1 fruit fly cellular context compared by ENCODE assay signal in genomic region chr3R:30059944-30060343, dm6.
A peak's percentile ranks its signal among the peaks of the same experiment; 100 is the strongest.
TF ChIP-seq lines count a peak whose summit lies in the region.

No protein-coding gene starts in this region.

TF ChIP-seq in whole organism, embryonic, 481 proteins besides CTCF, POLR2A, EP300 and RAD21 (continued from another document):
- TF ChIP-seq Dad (GFP tag; optimal IDR thresholded peaks at IDR 0.05; lab: Kevin White, UChicago): no peak
- TF ChIP-seq pan (optimal IDR thresholded peaks at IDR 0.05; lab: Kevin White, UChicago): no peak
- TF ChIP-seq pan (GFP tag; optimal IDR thresholded peaks at IDR 0.05 in 1 of 2, IDR thresholded peaks at IDR 0.05 in 1 of 2): no peak
- no peak for TF ChIP-seq Kr (GFP tag; optimal IDR thresholded peaks at IDR 0.05; lab: Kevin White, UChicago)
- TF ChIP-seq Hmx (GFP tag; optimal IDR thresholded peaks at IDR 0.05; lab: Kevin White, UChicago): no peak
- TF ChIP-seq emc (GFP tag; optimal IDR thresholded peaks at IDR 0.05; lab: Kevin White, UChicago): no peak
- TF ChIP-seq kah (GFP tag; optimal IDR thresholded peaks at IDR 0.05; lab: Kevin White, UChicago): peak; percentile 50
- no peak for TF ChIP-seq NK7.1 (GFP tag; optimal IDR thresholded peaks at IDR 0.05; lab: Kevin White, UChicago)
- TF ChIP-seq TFAM (GFP tag; optimal IDR thresholded peaks at IDR 0.05; lab: Kevin White, UChicago): no peak
- TF ChIP-seq CG31224 (GFP tag; IDR thresholded peaks at IDR 0.05; lab: Robert Waterston, UW): no peak
- no peak for TF ChIP-seq CG10274 (GFP tag; optimal IDR thresholded peaks at IDR 0.05; lab: Kevin White, UChicago)
- TF ChIP-seq CG4360 (GFP tag; IDR thresholded peaks at IDR 0.05; lab: Robert Waterston, UW): no peak
- no peak for TF ChIP-seq H2.0 (GFP tag; IDR thresholded peaks at IDR 0.05; lab: Robert Waterston, UW)
- no peak for TF ChIP-seq CG9609 (GFP tag; optimal IDR thresholded peaks at IDR 0.05; lab: Kevin White, UChicago)
- no peak for TF ChIP-seq CG12391 (tag; optimal IDR thresholded peaks at IDR 0.05; lab: Kevin White, UChicago)
- no peak for TF ChIP-seq CG3847 (GFP tag; IDR thresholded peaks at IDR 0.05; lab: Robert Waterston, UW)
- no peak for TF ChIP-seq CG6683 (GFP tag; optimal IDR thresholded peaks at IDR 0.05; lab: Kevin White, UChicago)
- peak; percentile 15 for TF ChIP-seq abd-A (tag; optimal IDR thresholded peaks at IDR 0.05; lab: Kevin White, UChicago)
- TF ChIP-seq CG16813 (GFP tag; IDR thresholded peaks at IDR 0.05; lab: Robert Waterston, UW; ENCODE audit: partially characterized antibody): no peak
- TF ChIP-seq CG11560 (tag; IDR thresholded peaks at IDR 0.05; lab: Robert Waterston, UW): no peak
- no peak for TF ChIP-seq CG12071 (GFP tag; optimal IDR thresholded peaks at IDR 0.05; lab: Kevin White, UChicago)
- no peak for TF ChIP-seq CG2875 (GFP tag; optimal IDR thresholded peaks at IDR 0.05; lab: Kevin White, UChicago)
- TF ChIP-seq kni (GFP tag; optimal IDR thresholded peaks at IDR 0.05; lab: Kevin White, UChicago): peak; percentile 1
- no peak for TF ChIP-seq Nf-YC (tag; optimal IDR thresholded peaks at IDR 0.05; lab: Kevin White, UChicago)
- TF ChIP-seq dpn (GFP tag; optimal IDR thresholded peaks at IDR 0.05; lab: Kevin White, UChicago): no peak
- TF ChIP-seq Elba2 (GFP tag; optimal IDR thresholded peaks at IDR 0.05; lab: Kevin White, UChicago): no peak
- TF ChIP-seq chinmo (GFP tag; IDR thresholded peaks at IDR 0.05; lab: Robert Waterston, UW; ENCODE audit: partially characterized antibody): peak; percentile 56; the same call in 1 of the 4 replicates
- no peak for TF ChIP-seq tup (GFP tag; optimal IDR thresholded peaks at IDR 0.05; lab: Kevin White, UChicago)
- TF ChIP-seq oc (tag; optimal IDR thresholded peaks at IDR 0.05; lab: Kevin White, UChicago): peak; percentile 62
- TF ChIP-seq Mrtf (GFP tag; IDR thresholded peaks at IDR 0.05; lab: Robert Waterston, UW): no peak
- TF ChIP-seq sim (GFP tag; IDR thresholded peaks at IDR 0.05; lab: Robert Waterston, UW): no peak
- no peak for TF ChIP-seq HLH3B (GFP tag; IDR thresholded peaks at IDR 0.05; lab: Robert Waterston, UW)
- no peak for TF ChIP-seq CG15479 (GFP tag; optimal IDR thresholded peaks at IDR 0.05; lab: Kevin White, UChicago)
- no peak for TF ChIP-seq CrebB (tag; optimal IDR thresholded peaks at IDR 0.05; lab: Kevin White, UChicago)
- TF ChIP-seq danr (GFP tag; IDR thresholded peaks at IDR 0.05; lab: Robert Waterston, UW): no peak
- peak; percentile 28; the same call in 1 of the 3 replicates for TF ChIP-seq CG34224 (GFP tag; IDR thresholded peaks at IDR 0.05; lab: Robert Waterston, UW; ENCODE audit: partially characterized antibody)
- TF ChIP-seq CG12236 (GFP tag; optimal IDR thresholded peaks at IDR 0.05; lab: Kevin White, UChicago): no peak
- TF ChIP-seq onecut (GFP tag; IDR thresholded peaks at IDR 0.05; lab: Robert Waterston, UW): no peak
- TF ChIP-seq ara (GFP tag; IDR thresholded peaks at IDR 0.05; lab: Robert Waterston, UW): no peak
- no peak for TF ChIP-seq CG11085 (GFP tag; IDR thresholded peaks at IDR 0.05; lab: Robert Waterston, UW)
- TF ChIP-seq bigmax (GFP tag; optimal IDR thresholded peaks at IDR 0.05; lab: Kevin White, UChicago): no peak
- no peak for TF ChIP-seq sob (GFP tag; IDR thresholded peaks at IDR 0.05; lab: Robert Waterston, UW)
- no peak for TF ChIP-seq klu (GFP tag; IDR thresholded peaks at IDR 0.05; lab: Robert Waterston, UW)
- TF ChIP-seq CG8478 (optimal IDR thresholded peaks at IDR 0.05; lab: Kevin White, UChicago): no peak
- TF ChIP-seq zfh1 (GFP tag; IDR thresholded peaks at IDR 0.05; lab: Robert Waterston, UW): no peak
- no peak for TF ChIP-seq run (tag; optimal IDR thresholded peaks at IDR 0.05; lab: Kevin White, UChicago)
